Worm (Caenorhabditis elegans): ENCODE measurements around the gene npr-29.

- TF ChIP-seq him-1 (tag; optimal IDR thresholded peaks at IDR 0.05) (no peak), dao-5 (tag; optimal IDR thresholded peaks at IDR 0.05) (no peak)
Measured at ce11 chrIII:9161553-9161952, 53.7 kb downstream of the npr-29 start, which contains the start of gene ptr-9.

Data from whole organism, L4/young adult.